Worm (Caenorhabditis elegans) whole organism, young adult: ENCODE measurements around the gene fbxc-50.
"Not testable (repeated sequence)": the region's sequence is repeated elsewhere in the genome, so short reads cannot be mapped to it uniquely, and the experiment has no call there.

ENCODE experiments used
- B0336.3 ChIP-seq: fragments of 200-800 bp; sonication (Bioruptor generic); IDR thresholded peaks from 2 replicates; pipeline ENCODE4 v1.3.6; 2022; ENCODE audit warnings: missing genetic modification characterization, missing compliant biosample characterization
- C17E4.6 ChIP-seq: fragments of 200-800 bp; sonication (Bioruptor generic); IDR thresholded peaks from 2 replicates; pipeline ENCODE4 v1.3.6; 2022; ENCODE audit warnings: missing genetic modification reagents, missing genetic modification characterization, missing compliant biosample characterization
- F10E7.11 ChIP-seq: sonication (generic microtip); optimal IDR thresholded peaks from 2 replicates; lab custom pipeline; 2017; ENCODE audit warnings: mild to moderate bottlenecking, missing genetic modification characterization, moderate library complexity, missing compliant biosample characterization
- F22D6.2 ChIP-seq: sonication (generic microtip); optimal IDR thresholded peaks from 2 replicates; lab custom pipeline; 2016; ENCODE audit warnings: mild to moderate bottlenecking, missing genetic modification characterization, missing compliant biosample characterization
- F37B4.10 ChIP-seq: fragments of 200-800 bp; sonication (Bioruptor generic); IDR thresholded peaks from 2 replicates; pipeline ENCODE4 v1.3.6; 2022; ENCODE audit warnings: missing genetic modification characterization, missing compliant biosample characterization
- F52B5.7 ChIP-seq: sonication (generic microtip); optimal IDR thresholded peaks from 2 replicates; lab custom pipeline; 2016; ENCODE audit warnings: mild to moderate bottlenecking, missing genetic modification characterization, missing compliant biosample characterization
- F57A8.1 ChIP-seq: fragments of 200-800 bp; sonication (Bioruptor generic); optimal IDR thresholded peaks from 2 replicates; lab custom pipeline; 2018; ENCODE audit warnings: mild to moderate bottlenecking, missing genetic modification characterization, moderate library complexity, missing compliant biosample characterization
- K12H6.12 ChIP-seq: fragments of 200-800 bp; sonication (Bioruptor generic); optimal IDR thresholded peaks from 2 replicates; lab custom pipeline; 2018; ENCODE audit warnings: mild to moderate bottlenecking, missing genetic modification characterization, missing compliant biosample characterization
- aptf-2 ChIP-seq: fragments of 200-800 bp; sonication (Bioruptor generic); conservative IDR thresholded peaks from 2 replicates; pipeline ENCODE4 v1.3.6; 2022; ENCODE audit warnings: missing genetic modification reagents, missing genetic modification characterization, missing compliant biosample characterization
- attf-5 ChIP-seq: fragments of 200-800 bp; sonication (Bioruptor generic); optimal IDR thresholded peaks from 2 replicates; lab custom pipeline; 2018; ENCODE audit warnings: mild to moderate bottlenecking, missing genetic modification characterization, missing compliant biosample characterization
- attf-6 ChIP-seq: fragments of 200-800 bp; sonication (Bioruptor generic); IDR thresholded peaks from 2 replicates; pipeline ENCODE4 v1.3.6; 2022; ENCODE audit warnings: missing genetic modification reagents, missing genetic modification characterization, missing compliant biosample characterization
- bed-1 ChIP-seq: fragments of 200-800 bp; sonication (Bioruptor generic); IDR thresholded peaks from 2 replicates; pipeline ENCODE4 v1.3.6; 2022; ENCODE audit warnings: missing genetic modification reagents, missing genetic modification characterization, missing compliant biosample characterization
- ceh-79 ChIP-seq: sonication (generic microtip); optimal IDR thresholded peaks from 2 replicates; lab custom pipeline; 2017; ENCODE audit warnings: mild to moderate bottlenecking, missing genetic modification characterization, missing compliant biosample characterization
- chd-7 ChIP-seq: sonication (generic microtip); optimal IDR thresholded peaks from 2 replicates; lab custom pipeline; 2016; ENCODE audit warnings: mild to moderate bottlenecking, missing genetic modification characterization, moderate library complexity, missing compliant biosample characterization
- die-1 ChIP-seq: sonication (generic microtip); optimal IDR thresholded peaks from 2 replicates; lab custom pipeline; 2016; ENCODE audit warnings: missing genotype, mild to moderate bottlenecking, missing genetic modification characterization, missing compliant biosample characterization
- egl-18 ChIP-seq: fragments of 200-800 bp; sonication (Bioruptor generic); IDR thresholded peaks from 2 replicates; pipeline ENCODE4 v1.3.6; 2022; ENCODE audit warnings: missing genetic modification reagents, missing genetic modification characterization, missing compliant biosample characterization
- ets-4 ChIP-seq: fragments of 200-800 bp; sonication (Bioruptor generic); optimal IDR thresholded peaks from 2 replicates; lab custom pipeline; 2018; ENCODE audit warnings: mild to moderate bottlenecking, missing genetic modification characterization, missing compliant biosample characterization
- gei-17 ChIP-seq: fragments of 200-800 bp; sonication (Bioruptor generic); optimal IDR thresholded peaks from 2 replicates; lab custom pipeline; 2018; ENCODE audit warnings: mild to moderate bottlenecking, missing genetic modification characterization, missing compliant biosample characterization
- hlh-12 ChIP-seq: sonication (generic microtip); optimal IDR thresholded peaks from 2 replicates; lab custom pipeline; 2016; ENCODE audit warnings: missing genetic modification characterization, missing compliant biosample characterization
- lag-1 ChIP-seq: fragments of 200-800 bp; sonication (Bioruptor generic); IDR thresholded peaks from 2 replicates; pipeline ENCODE4 v1.3.6; 2022; ENCODE audit warnings: missing genetic modification reagents, missing genetic modification characterization, missing compliant biosample characterization
- let-526 ChIP-seq: fragments of 200-800 bp; sonication (Bioruptor generic); IDR thresholded peaks from 2 replicates; pipeline ENCODE4 v1.3.6; 2022; ENCODE audit warnings: missing genetic modification reagents, missing genetic modification characterization, missing compliant biosample characterization
- let-607 ChIP-seq, 2 experiments: fragments of 200-800 bp in 1 of 2; sonication (Bioruptor generic) in 1 of 2; sonication (generic microtip) in 1 of 2; optimal IDR thresholded peaks; 2 replicates each; lab custom pipeline; 2016 to 2018; ENCODE audit warnings: mild to moderate bottlenecking in 2 of 2, missing compliant biosample characterization in 2 of 2, missing genetic modification characterization in 2 of 2, moderate library complexity in 2 of 2, missing genotype in 1 of 2
- lin-26 ChIP-seq: fragments of 200-800 bp; sonication (Bioruptor generic); IDR thresholded peaks from 2 replicates; pipeline ENCODE4 v1.3.6; 2022; ENCODE audit warnings: missing genetic modification reagents, missing genetic modification characterization, missing compliant biosample characterization
- lin-54 ChIP-seq: fragments of 200-800 bp; sonication (Bioruptor generic); optimal IDR thresholded peaks from 2 replicates; lab custom pipeline; 2018; ENCODE audit warnings: mild to moderate bottlenecking, missing genetic modification characterization, missing compliant biosample characterization
- lsl-1 ChIP-seq: fragments of 200-800 bp; sonication (Bioruptor generic); optimal IDR thresholded peaks from 2 replicates; lab custom pipeline; 2018; ENCODE audit warnings: mild to moderate bottlenecking, missing genetic modification characterization, moderate library complexity, missing compliant biosample characterization
- lsy-27 ChIP-seq: sonication (generic microtip); optimal IDR thresholded peaks from 2 replicates; lab custom pipeline; 2017; ENCODE audit warnings: missing genetic modification characterization, mild to moderate bottlenecking, missing compliant biosample characterization, antibody characterized with exemption, missing genotype, borderline replicate concordance; ENCODE audit not compliant: insufficient read depth
- madf-8 ChIP-seq: fragments of 200-800 bp; sonication (Bioruptor generic); conservative IDR thresholded peaks from 2 replicates; pipeline ENCODE4 v1.3.6; 2022; ENCODE audit warnings: missing genetic modification reagents, missing genetic modification characterization, missing compliant biosample characterization
- mel-28 ChIP-seq: sonication (generic microtip); optimal IDR thresholded peaks from 2 replicates; lab custom pipeline; 2016; ENCODE audit warnings: borderline replicate concordance, mild to moderate bottlenecking, missing genetic modification characterization, missing compliant biosample characterization
- nfyb-1 ChIP-seq: fragments of 200-800 bp; sonication (Bioruptor generic); IDR thresholded peaks from 2 replicates; pipeline ENCODE4 v1.3.6; 2022; ENCODE audit warnings: missing genetic modification reagents, missing genetic modification characterization, missing compliant biosample characterization
- nhr-179 ChIP-seq: sonication (generic microtip); optimal IDR thresholded peaks from 2 replicates; lab custom pipeline; 2016; ENCODE audit warnings: mild to moderate bottlenecking, missing genetic modification characterization, missing compliant biosample characterization
- nhr-80 ChIP-seq: sonication (generic microtip); optimal IDR thresholded peaks from 2 replicates; lab custom pipeline; 2016; ENCODE audit warnings: missing genetic modification characterization, missing compliant biosample characterization
- pbrm-1 ChIP-seq: fragments of 200-800 bp; sonication (Bioruptor generic); IDR thresholded peaks from 2 replicates; pipeline ENCODE4 v1.3.6; 2022; ENCODE audit warnings: missing genetic modification reagents, missing genetic modification characterization, missing compliant biosample characterization
- pha-4 ChIP-seq: fragments of 150-350 bp; sonication (generic microtip); optimal IDR thresholded peaks from 2 replicates; lab custom pipeline; 2014; ENCODE audit warnings: missing biosample characterization, missing genetic modification reagents, missing genetic modification characterization
- rcor-1 ChIP-seq: fragments of 200-800 bp; sonication (Bioruptor generic); IDR thresholded peaks from 2 replicates; pipeline ENCODE4 v1.3.6; 2022; ENCODE audit warnings: missing genetic modification reagents, missing genetic modification characterization, missing compliant biosample characterization
- repo-1 ChIP-seq: sonication (generic microtip); optimal IDR thresholded peaks from 2 replicates; lab custom pipeline; 2017; ENCODE audit warnings: mild to moderate bottlenecking, missing genetic modification characterization, missing compliant biosample characterization
- sea-2 ChIP-seq: fragments of 200-800 bp; sonication (Bioruptor generic); IDR thresholded peaks from 2 replicates; pipeline ENCODE4 v1.3.6; 2022; ENCODE audit warnings: missing genetic modification characterization, missing compliant biosample characterization
- snpc-3.4 ChIP-seq: sonication (generic microtip); optimal IDR thresholded peaks from 2 replicates; lab custom pipeline; 2017; ENCODE audit warnings: missing genetic modification characterization, mild to moderate bottlenecking, missing compliant biosample characterization, antibody characterized with exemption, moderate library complexity, missing genotype, missing genetic modification reagents
- snpc-4 ChIP-seq, 5 experiments: fragments of 150-350 bp in 1 of 5; sonication (generic microtip) in 4 of 5; optimal IDR thresholded peaks; 2 replicates each; lab custom pipeline; 2014 to 2018; ENCODE audit warnings: missing genetic modification characterization in 5 of 5, missing biosample characterization in 3 of 5, antibody characterized with exemption in 2 of 5, mild to moderate bottlenecking in 2 of 5, missing compliant biosample characterization in 2 of 5, missing genotype in 2 of 5, moderate library complexity in 2 of 5, missing genetic modification reagents in 1 of 5
- ztf-26 ChIP-seq: sonication (generic microtip); optimal IDR thresholded peaks from 2 replicates; lab custom pipeline; 2017; ENCODE audit warnings: missing genetic modification characterization, missing compliant biosample characterization
- ztf-3 ChIP-seq: fragments of 200-800 bp; sonication (Bioruptor generic); optimal IDR thresholded peaks from 2 replicates; lab custom pipeline; 2018; ENCODE audit warnings: mild to moderate bottlenecking, missing genetic modification characterization, missing compliant biosample characterization

fbxc-50 gene

DNA sequence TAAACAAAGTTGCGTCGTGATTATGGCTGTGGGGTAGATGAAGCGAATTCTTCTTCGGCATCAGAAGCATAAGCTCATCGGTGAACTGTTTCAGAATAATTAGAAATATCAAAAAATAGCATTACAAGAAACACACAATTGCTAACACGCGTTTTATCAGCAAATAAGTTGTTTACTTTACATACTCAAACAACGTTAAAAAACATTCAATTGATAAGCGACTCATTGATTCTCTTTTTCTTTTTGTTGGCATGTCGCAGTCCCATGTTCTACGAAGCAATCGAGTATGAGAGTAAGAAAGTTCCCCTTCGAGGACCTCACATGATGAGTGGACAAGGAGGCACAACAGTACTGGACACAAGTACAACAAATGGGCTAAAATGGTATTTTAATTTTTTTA lies 48.7 kb upstream of the fbxc-50 start, which contains the start of gene btb-16:
btb-16 (plus strand) TSS at position 240 of the 400 bp plus-strand sequence.
- TF ChIP-seq rcor-1 (GFP tag; lab: Robert Waterston, UW) (no peak), nhr-80 (tag; lab: Kevin White, UChicago) (peak; percentile 36), lin-26 (GFP tag; lab: Robert Waterston, UW) (no peak)

DNA sequence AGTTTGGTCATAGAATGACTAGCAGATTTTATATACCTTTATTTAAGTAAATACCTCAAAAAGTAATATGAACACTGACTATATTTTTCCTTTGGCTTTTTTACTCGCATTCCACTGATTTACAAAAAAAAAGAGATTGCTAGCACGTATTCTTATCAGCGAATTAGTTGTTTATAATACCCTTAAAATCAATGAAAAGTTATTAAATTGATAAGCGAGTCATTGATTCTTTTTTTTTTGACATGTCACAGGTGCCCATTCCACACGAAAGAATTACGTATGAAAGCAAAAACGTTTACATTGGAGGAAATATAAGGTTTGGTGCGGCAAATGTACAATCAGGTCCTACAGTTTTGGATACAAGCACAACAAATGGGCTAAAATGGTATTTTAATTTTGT lies 47.3 kb upstream of the fbxc-50 start, which contains the start of gene btb-17:
btb-17 (plus strand) TSS at position 213 of the 400 bp plus-strand sequence.
- TF ChIP-seq B0336.3 (GFP tag; lab: Robert Waterston, UW) (no peak), bed-1 (no peak), nhr-80 (tag; lab: Kevin White, UChicago) (peak; percentile 35), nfyb-1 (GFP tag; lab: Robert Waterston, UW) (no peak), attf-6 (no peak), F22D6.2 (tag; lab: Kevin White, UChicago) (no peak)

DNA sequence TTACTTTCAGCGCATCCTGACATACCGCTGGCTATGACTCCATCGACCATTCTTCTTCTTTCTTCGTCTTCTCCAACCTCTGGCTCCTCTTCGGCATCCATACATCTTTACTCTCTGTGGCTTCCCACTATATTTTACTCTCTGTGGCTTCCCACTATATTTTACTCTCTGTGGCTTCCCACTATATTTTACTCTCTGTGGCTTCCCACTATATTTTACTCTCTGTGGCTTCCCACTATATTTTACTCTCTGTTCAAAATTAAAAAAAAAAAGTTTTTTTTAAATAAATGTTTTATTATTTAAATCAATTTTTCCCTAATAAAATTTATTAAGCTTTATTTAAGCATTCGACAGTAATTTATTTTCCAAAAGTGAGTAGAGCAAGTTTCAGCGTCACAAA lies 42.6 kb upstream of the fbxc-50 start, which contains the start of gene F39E9.14:
F39E9.14 (minus strand) TSS at position 101 of the 400 bp plus-strand sequence.
- not testable (repeated sequence) for TF ChIP-seq F57A8.1 (GFP tag; lab: Kevin White, UChicago); ets-4; pbrm-1

DNA sequence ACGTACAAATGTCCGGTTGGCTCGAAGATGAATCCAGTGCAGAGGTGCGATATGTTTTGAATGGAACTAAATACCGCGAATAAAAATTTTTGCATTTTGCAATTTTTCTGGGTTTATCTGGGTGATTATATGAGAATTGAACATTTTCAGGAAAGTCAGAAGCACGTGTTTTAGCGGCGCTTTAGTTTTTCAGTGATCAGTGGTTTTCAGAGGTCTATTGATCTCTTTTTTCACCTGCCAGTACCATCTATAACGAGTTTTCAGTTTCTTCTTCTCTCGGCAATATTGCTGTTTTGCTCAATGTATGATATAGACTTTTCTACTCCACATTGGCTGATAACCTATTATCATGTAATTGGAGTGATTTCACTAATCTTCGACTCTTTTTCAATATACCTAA lies 39.1 kb upstream of the fbxc-50 start, which contains the start of gene sri-63:
sri-63 (plus strand) TSS at position 301 of the 400 bp plus-strand sequence.
- no peak for TF ChIP-seq let-607 (tag; optimal IDR thresholded peaks at IDR 0.05; lab: Kevin White, UChicago)
- TF ChIP-seq lin-54 = no peak
- no peak for TF ChIP-seq lsl-1 (GFP tag; lab: Kevin White, UChicago)
- no peak for TF ChIP-seq F52B5.7 (tag; lab: Kevin White, UChicago)
- TF ChIP-seq die-1 (tag; lab: Kevin White, UChicago) = no peak
- no peak for TF ChIP-seq lag-1 (GFP tag; lab: Robert Waterston, UW)
- no peak for TF ChIP-seq C17E4.6
- TF ChIP-seq madf-8 (GFP tag; lab: Robert Waterston, UW) = no peak
- no peak for TF ChIP-seq gei-17 (GFP tag; lab: Kevin White, UChicago)
- TF ChIP-seq lsy-27 = no peak
- TF ChIP-seq snpc-4 (GFP tag; optimal IDR thresholded peaks at IDR 0.05; lab: Kevin White, UChicago) = no peak
- TF ChIP-seq snpc-4 (tag; optimal IDR thresholded peaks at IDR 0.05; lab: Kevin White, UChicago) = no peak
- no peak for TF ChIP-seq let-526
- TF ChIP-seq mel-28 (tag; lab: Kevin White, UChicago) = no peak
- TF ChIP-seq aptf-2 = no peak
- no peak for TF ChIP-seq pha-4 (tag; lab: Kevin White, UChicago)
- TF ChIP-seq egl-18 = no peak
- no peak for TF ChIP-seq hlh-12

DNA sequence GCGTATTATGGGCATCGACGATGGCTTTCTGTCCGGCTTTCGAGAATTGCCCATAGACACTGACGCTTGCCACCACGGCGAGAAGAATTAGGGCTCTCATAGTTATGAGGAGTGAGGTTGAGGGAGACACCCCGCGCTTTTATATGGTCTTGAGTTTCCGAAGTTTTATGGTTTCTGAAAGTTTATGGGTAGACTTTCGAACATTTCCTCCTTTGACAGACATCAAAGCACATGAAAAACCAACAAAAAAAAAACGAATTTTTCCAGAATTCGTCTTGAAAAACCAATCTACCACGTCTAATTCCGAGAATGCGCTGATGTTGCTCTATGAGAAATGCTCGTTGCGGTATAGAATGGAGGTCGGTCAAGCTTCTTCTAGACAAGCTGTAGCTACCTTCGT lies 36.6 kb upstream of the fbxc-50 start, which contains the start of gene scl-15:
scl-15 (minus strand) TSS at position 101 of the 400 bp plus-strand sequence.
- no peak for TF ChIP-seq ceh-79 (tag; lab: Kevin White, UChicago)
- TF ChIP-seq, all 124 proteins: peak for 0

DNA sequence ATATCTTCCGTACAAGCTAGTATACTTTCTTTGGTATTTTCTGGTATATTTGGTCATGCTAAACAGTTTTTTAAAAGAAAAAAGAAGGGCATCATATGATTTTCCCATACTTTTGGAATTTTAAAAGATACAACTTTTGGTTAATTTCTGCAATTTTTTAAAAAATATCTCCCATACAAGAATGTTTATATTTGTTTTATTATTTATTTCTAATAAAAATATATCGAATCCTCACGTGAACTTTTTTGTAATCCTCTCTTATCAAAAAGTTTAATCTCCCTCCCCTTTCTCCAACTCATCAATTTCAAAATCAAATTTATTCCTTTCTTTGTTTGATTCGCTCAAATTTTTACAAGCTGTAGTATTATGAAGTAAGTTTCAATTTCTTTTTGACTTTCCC lies 34.4 kb upstream of the fbxc-50 start, which contains the start of gene nep-13:
nep-13 (plus strand) TSS at position 301 of the 400 bp plus-strand sequence.
- TF ChIP-seq attf-5 = no peak
- no peak for TF ChIP-seq rcor-1 (GFP tag; lab: Robert Waterston, UW)
- no peak for TF ChIP-seq nhr-179 (tag; lab: Kevin White, UChicago)
- no peak for TF ChIP-seq repo-1
- no peak for TF ChIP-seq sea-2 (GFP tag; lab: Robert Waterston, UW)
- TF ChIP-seq ets-4 = no peak
- TF ChIP-seq ztf-26 = no peak
- TF ChIP-seq attf-6 = no peak
- TF ChIP-seq lsl-1 (GFP tag; lab: Kevin White, UChicago) = no peak
- TF ChIP-seq F37B4.10 (GFP tag; lab: Robert Waterston, UW) = no peak
- no peak for TF ChIP-seq ztf-3
- no peak for TF ChIP-seq lin-54
- TF ChIP-seq chd-7 = no peak
- no peak for TF ChIP-seq K12H6.12 (tag; lab: Kevin White, UChicago)
- TF ChIP-seq lin-26 (GFP tag; lab: Robert Waterston, UW) = no peak
- no peak for TF ChIP-seq snpc-3.4
- no peak for TF ChIP-seq F10E7.11 (tag; lab: Kevin White, UChicago)
